Fruit fly (Drosophila melanogaster): ENCODE measurements around the gene pod1.

The pod1 gene

dm6 chrX:6803312-6803794 lies at the start of gene pod1, which contains the start of gene C3G:
pod1 (plus strand) TSS chrX:6803684.
C3G (minus strand) TSS chrX:6803593.
- peak; percentile 11 for TF ChIP-seq Sp1 (GFP tag; optimal IDR thresholded peaks at IDR 0.05)
- TF ChIP-seq Dif (GFP tag; optimal IDR thresholded peaks at IDR 0.05; ENCODE audit: partially characterized antibody): no peak
- TF ChIP-seq GATAd (GFP tag; optimal IDR thresholded peaks at IDR 0.05): no peak
- peak; percentile 79 for TF ChIP-seq Hr83 (GFP tag; optimal IDR thresholded peaks at IDR 0.05; ENCODE audit: poor library complexity, severe bottlenecking)
- peak; percentile 55 for TF ChIP-seq brk (GFP tag; optimal IDR thresholded peaks at IDR 0.05)
- TF ChIP-seq jim (GFP tag; optimal IDR thresholded peaks at IDR 0.05): no peak
- TF ChIP-seq Dfd (GFP tag; optimal IDR thresholded peaks at IDR 0.05): no peak
- peak; percentile 62 for TF ChIP-seq h (GFP tag; optimal IDR thresholded peaks at IDR 0.05)
- peak; percentile 32 for TF ChIP-seq sv (GFP tag; optimal IDR thresholded peaks at IDR 0.05)
- peak; percentile 2 for TF ChIP-seq ey (GFP tag; optimal IDR thresholded peaks at IDR 0.05)
- TF ChIP-seq woc (GFP tag; optimal IDR thresholded peaks at IDR 0.05): peak; percentile 11
- TF ChIP-seq N (GFP tag; optimal IDR thresholded peaks at IDR 0.05): peak; percentile 57
- peak in 1 of 2 experiments; percentile 57 for TF ChIP-seq foxo (GFP tag; optimal IDR thresholded peaks at IDR 0.05)
- TF ChIP-seq br (GFP tag; optimal IDR thresholded peaks at IDR 0.05): peak; percentile 46
- peak; percentile 3 for TF ChIP-seq CG9705 (GFP tag; optimal IDR thresholded peaks at IDR 0.05)
- TF ChIP-seq Jra (GFP tag; optimal IDR thresholded peaks at IDR 0.05): peak; percentile 72
- peak; percentile 59 for TF ChIP-seq dsf (GFP tag; optimal IDR thresholded peaks at IDR 0.05; ENCODE audit: borderline replicate concordance)
- peak; percentile 42 for TF ChIP-seq Rel (GFP tag; optimal IDR thresholded peaks at IDR 0.05)
- TF ChIP-seq Rel (tag; optimal IDR thresholded peaks at IDR 0.05): peak; percentile 36
- peak; percentile 71 for TF ChIP-seq Hnf4 (GFP tag; optimal IDR thresholded peaks at IDR 0.05)
- no peak for TF ChIP-seq Mio (GFP tag; optimal IDR thresholded peaks at IDR 0.05)
- TF ChIP-seq CrebA (GFP tag; optimal IDR thresholded peaks at IDR 0.05; ENCODE audit: borderline replicate concordance): no peak
- peak; percentile 44 for TF ChIP-seq fru (GFP tag; optimal IDR thresholded peaks at IDR 0.05)
- TF ChIP-seq sage (GFP tag; optimal IDR thresholded peaks at IDR 0.05): peak; percentile 29
- TF ChIP-seq rgr (GFP tag; optimal IDR thresholded peaks at IDR 0.05): peak; percentile 13

- peak; percentile 31 for TF ChIP-seq woc (GFP tag; optimal IDR thresholded peaks at IDR 0.05)
- no peak for TF ChIP-seq Dfd (GFP tag; optimal IDR thresholded peaks at IDR 0.05)
These were observed 47.2 kb upstream of the pod1 start, which contains the start of gene sov for dm6 chrX:6756175-6756718. sov (plus strand) TSS chrX:6756322.

- TF ChIP-seq Sp1 (GFP tag; optimal IDR thresholded peaks at IDR 0.05): peak; percentile 17
- TF ChIP-seq Abd-B (GFP tag; optimal IDR thresholded peaks at IDR 0.05): no peak
- TF ChIP-seq Hr83 (GFP tag; optimal IDR thresholded peaks at IDR 0.05; ENCODE audit: poor library complexity, severe bottlenecking): peak; percentile 32
- peak; percentile 22 for TF ChIP-seq psq (GFP tag; optimal IDR thresholded peaks at IDR 0.05)
- TF ChIP-seq sv (GFP tag; optimal IDR thresholded peaks at IDR 0.05): no peak
- TF ChIP-seq Vsx2 (GFP tag; optimal IDR thresholded peaks at IDR 0.05; ENCODE audit: partially characterized antibody): no peak
- TF ChIP-seq dl (GFP tag; optimal IDR thresholded peaks at IDR 0.05; ENCODE audit: insufficient read depth in 1 of 2, partially characterized antibody in 2 of 2): no peak
- no peak for TF ChIP-seq CG9705 (GFP tag; optimal IDR thresholded peaks at IDR 0.05)
- no peak for TF ChIP-seq foxo (GFP tag; optimal IDR thresholded peaks at IDR 0.05)
- TF ChIP-seq Mio (GFP tag; optimal IDR thresholded peaks at IDR 0.05): peak; percentile 1
- peak; percentile 46 for TF ChIP-seq rgr (GFP tag; optimal IDR thresholded peaks at IDR 0.05)
- no peak for TF ChIP-seq jim (GFP tag; optimal IDR thresholded peaks at IDR 0.05)
- TF ChIP-seq HLH106 (tag; optimal IDR thresholded peaks at IDR 0.05): no peak
These were observed 44.1 kb upstream of the pod1 start for dm6 chrX:6759184-6759965.

dm6 chrX:6770924-6771323 lies 32.6 kb upstream of the pod1 start, which contains the start of gene Coq7:
Coq7 (plus strand) TSS chrX:6771225.
- TF ChIP-seq lola (GFP tag; optimal IDR thresholded peaks at IDR 0.05) (no peak), dsf (GFP tag; optimal IDR thresholded peaks at IDR 0.05; ENCODE audit: borderline replicate concordance) (no peak), Dfd (GFP tag; optimal IDR thresholded peaks at IDR 0.05) (no peak), ey (GFP tag; optimal IDR thresholded peaks at IDR 0.05) (no peak), dl (GFP tag; optimal IDR thresholded peaks at IDR 0.05; ENCODE audit: insufficient read depth in 1 of 2, partially characterized antibody in 2 of 2) (no peak), Hnf4 (GFP tag; optimal IDR thresholded peaks at IDR 0.05) (no peak), Abd-B (GFP tag; optimal IDR thresholded peaks at IDR 0.05) (no peak), tai (GFP tag; optimal IDR thresholded peaks at IDR 0.05) (no peak), foxo (GFP tag; optimal IDR thresholded peaks at IDR 0.05) (peak in 1 of 2 experiments; percentile 89), dmrt93B (GFP tag; optimal IDR thresholded peaks at IDR 0.05) (peak; percentile 73), Myc (optimal IDR thresholded peaks at IDR 0.05) (no peak), usp (GFP tag; optimal IDR thresholded peaks at IDR 0.05) (no peak), Vsx2 (GFP tag; optimal IDR thresholded peaks at IDR 0.05; ENCODE audit: partially characterized antibody) (no peak), N (GFP tag; optimal IDR thresholded peaks at IDR 0.05) (no peak), h (GFP tag; optimal IDR thresholded peaks at IDR 0.05) (peak; percentile 86), br (GFP tag; optimal IDR thresholded peaks at IDR 0.05) (peak; percentile 65), HLH106 (tag; optimal IDR thresholded peaks at IDR 0.05) (peak; percentile 85), CG9705 (GFP tag; optimal IDR thresholded peaks at IDR 0.05) (peak; percentile 75), brk (GFP tag; optimal IDR thresholded peaks at IDR 0.05) (no peak), psq (GFP tag; optimal IDR thresholded peaks at IDR 0.05) (peak; percentile 67), Jra (GFP tag; optimal IDR thresholded peaks at IDR 0.05) (no peak), Hr83 (GFP tag; optimal IDR thresholded peaks at IDR 0.05; ENCODE audit: poor library complexity, severe bottlenecking) (peak; percentile 22), Sp1 (GFP tag; optimal IDR thresholded peaks at IDR 0.05) (peak; percentile 80), fru (GFP tag; optimal IDR thresholded peaks at IDR 0.05) (no peak), woc (GFP tag; optimal IDR thresholded peaks at IDR 0.05) (no peak), GATAd (GFP tag; optimal IDR thresholded peaks at IDR 0.05) (peak; percentile 50), jim (GFP tag; optimal IDR thresholded peaks at IDR 0.05) (no peak), sv (GFP tag; optimal IDR thresholded peaks at IDR 0.05) (peak; percentile 80), rgr (GFP tag; optimal IDR thresholded peaks at IDR 0.05) (peak; percentile 90), Rel (GFP tag; optimal IDR thresholded peaks at IDR 0.05) (no peak), Rel (tag; optimal IDR thresholded peaks at IDR 0.05) (no peak)

Measured in whole organism, wandering third instar larva.